Worm (Caenorhabditis elegans) whole organism, L4 larva: ENCODE measurements around the gene str-9.

Source experiments
- egl-43 ChIP-seq: fragments of 200-800 bp; sonication (Bioruptor generic); IDR thresholded peaks from 2 replicates; pipeline ENCODE4 v1.3.6; 2022; ENCODE audit warnings: missing genetic modification reagents, missing genetic modification characterization, missing compliant biosample characterization
- nhr-11 ChIP-seq: fragments of 150-350 bp; optimal IDR thresholded peaks from 2 replicates; lab custom pipeline; 2014; ENCODE audit warnings: missing biosample characterization, missing genetic modification characterization

- TF ChIP-seq egl-43 (GFP tag; lab: Robert Waterston, UW) (no peak), nhr-11 (tag; lab: Kevin White, UChicago) (no peak)
These were observed 25.0 kb upstream of the str-9 start, which contains the start of gene T23D5.3 for ce11 chrV:15733568-15733967.
